Worm (Caenorhabditis elegans): Measurements from ENCODE around the gene srd-39.

- no peak for TF ChIP-seq snpc-4 (tag; optimal IDR thresholded peaks at IDR 0.05)
- TF ChIP-seq lin-15B (tag; optimal IDR thresholded peaks at IDR 0.05) = no peak
- TF ChIP-seq ama-1 (optimal IDR thresholded peaks at IDR 0.05) = no peak
- no peak for TF ChIP-seq F10B5.3 (tag; optimal IDR thresholded peaks at IDR 0.05)
- TF ChIP-seq lir-3 (tag; optimal IDR thresholded peaks at IDR 0.05) = no peak
- TF ChIP-seq unc-39 (tag; optimal IDR thresholded peaks at IDR 0.05) = no peak
Observed at ce11 chrX:13324326-13324725, 23.9 kb upstream of the srd-39 start.

All from whole organism, L4 larva.